Worm (Caenorhabditis elegans) whole organism, L4 larva: ENCODE results near the gene C52G5.2.

Experiments used
- D1046.2 ChIP-seq: fragments of 200-800 bp; sonication (Bioruptor generic); IDR thresholded peaks from 2 replicates; pipeline ENCODE4 v1.3.6; 2022; ENCODE audit warnings: missing genetic modification characterization, missing compliant biosample characterization
- F10B5.3 ChIP-seq: sonication (generic microtip); optimal IDR thresholded peaks from 2 replicates; lab custom pipeline; 2016; ENCODE audit warnings: mild to moderate bottlenecking, missing genetic modification characterization, missing compliant biosample characterization
- F49E8.2 ChIP-seq: sonication (generic microtip); optimal IDR thresholded peaks from 2 replicates; lab custom pipeline; 2016; ENCODE audit warnings: missing compliant biosample characterization, mild to moderate bottlenecking, missing genetic modification characterization, borderline replicate concordance
- R02D3.7 ChIP-seq: fragments of 150-350 bp; sonication (generic microtip); optimal IDR thresholded peaks from 3 replicates; lab custom pipeline; 2014; ENCODE audit warnings: missing biosample characterization, missing genetic modification characterization
- T20F7.1 ChIP-seq: fragments of 200-800 bp; sonication (Bioruptor generic); optimal IDR thresholded peaks from 2 replicates; lab custom pipeline; 2018; ENCODE audit warnings: mild to moderate bottlenecking, missing genetic modification characterization, missing compliant biosample characterization
- T26A8.4 ChIP-seq: fragments of 200-800 bp; sonication (Bioruptor generic); IDR thresholded peaks from 2 replicates; pipeline ENCODE4 v1.3.6; 2022; ENCODE audit warnings: missing genetic modification characterization, missing compliant biosample characterization
- Y5F2A.4 ChIP-seq: fragments of 200-800 bp; sonication (Bioruptor generic); optimal IDR thresholded peaks from 2 replicates; lab custom pipeline; 2018; ENCODE audit warnings: mild to moderate bottlenecking, missing genetic modification characterization, missing compliant biosample characterization
- ZK337.2 ChIP-seq: fragments of 200-800 bp; sonication (Bioruptor generic); IDR thresholded peaks from 2 replicates; pipeline ENCODE4 v1.3.6; 2022; ENCODE audit warnings: missing genetic modification reagents, missing genetic modification characterization, missing compliant biosample characterization
- ZK546.5 ChIP-seq, 2 experiments: sonication (generic microtip); optimal IDR thresholded peaks; 2 replicates each; lab custom pipeline; 2017; ENCODE audit warnings: missing biosample characterization in 2 of 2, missing genetic modification characterization in 2 of 2
- aly-2 ChIP-seq: sonication (generic microtip); optimal IDR thresholded peaks from 2 replicates; lab custom pipeline; 2018; ENCODE audit warnings: missing biosample characterization, missing genetic modification characterization
- arid-1 ChIP-seq: fragments of 200-800 bp; sonication (Bioruptor generic); conservative IDR thresholded peaks from 2 replicates; pipeline ENCODE4 v1.3.6; 2022; ENCODE audit warnings: missing genetic modification reagents, missing genetic modification characterization, missing compliant biosample characterization
- ceh-82 ChIP-seq: sonication (generic microtip); optimal IDR thresholded peaks from 2 replicates; lab custom pipeline; 2017; ENCODE audit warnings: missing biosample characterization, missing genetic modification characterization
- ces-1 ChIP-seq: fragments of 150-350 bp; sonication (generic microtip); optimal IDR thresholded peaks from 4 replicates; lab custom pipeline; 2014; ENCODE audit warnings: missing biosample characterization, missing genetic modification reagents, missing genetic modification characterization
- cey-2 ChIP-seq: sonication (generic microtip); optimal IDR thresholded peaks from 3 replicates; lab custom pipeline; 2017; ENCODE audit warnings: missing genetic modification characterization, mild to moderate bottlenecking, missing compliant biosample characterization, antibody characterized with exemption, borderline replicate concordance; ENCODE audit not compliant: insufficient read depth
- daf-12 ChIP-seq: fragments of 150-350 bp; optimal IDR thresholded peaks from 2 replicates; lab custom pipeline; 2014; ENCODE audit warnings: missing biosample characterization, missing genetic modification reagents, missing genetic modification characterization
- daf-16 ChIP-seq, 3 experiments: sonication (generic microtip); optimal IDR thresholded peaks; 2 replicates each; lab custom pipeline; 2016 to 2017; ENCODE audit warnings: missing genetic modification characterization in 3 of 3, missing genetic modification reagents in 3 of 3, mild to moderate bottlenecking in 2 of 3, missing compliant biosample characterization in 2 of 3, missing biosample characterization in 1 of 3, moderate library complexity in 1 of 3
- daf-19 ChIP-seq: fragments of 200-800 bp; sonication (Bioruptor generic); conservative IDR thresholded peaks from 2 replicates; pipeline ENCODE4 v1.3.6; 2022; ENCODE audit warnings: missing genetic modification characterization, missing compliant biosample characterization
- dmd-6 ChIP-seq: fragments of 200-800 bp; sonication (Bioruptor generic); IDR thresholded peaks from 2 replicates; pipeline ENCODE4 v1.3.6; 2022; ENCODE audit warnings: missing genetic modification reagents, missing genetic modification characterization, missing compliant biosample characterization
- dmd-9 ChIP-seq: fragments of 200-800 bp; sonication (Bioruptor generic); IDR thresholded peaks from 2 replicates; pipeline ENCODE4 v1.3.6; 2022; ENCODE audit warnings: missing genetic modification reagents, missing genetic modification characterization, missing compliant biosample characterization
- dve-1 ChIP-seq: sonication (generic microtip); optimal IDR thresholded peaks from 2 replicates; lab custom pipeline; 2017; ENCODE audit warnings: antibody characterized with exemption, mild to moderate bottlenecking, missing genetic modification characterization, missing compliant biosample characterization; ENCODE audit not compliant: insufficient read depth
- hif-1 ChIP-seq, 2 experiments: sonication (generic microtip); optimal IDR thresholded peaks; 2 replicates each; lab custom pipeline; 2016 to 2017; ENCODE audit warnings: missing compliant biosample characterization in 2 of 2, missing genetic modification characterization in 2 of 2, missing genetic modification reagents in 2 of 2, missing genotype in 2 of 2, mild to moderate bottlenecking in 1 of 2
- hlh-11 ChIP-seq: fragments of 200-800 bp; sonication (Bioruptor generic); optimal IDR thresholded peaks from 2 replicates; lab custom pipeline; 2018; ENCODE audit warnings: mild to moderate bottlenecking, missing genetic modification characterization, missing compliant biosample characterization
- hmg-1.1 ChIP-seq: fragments of 200-800 bp; sonication (Bioruptor generic); IDR thresholded peaks from 2 replicates; pipeline ENCODE4 v1.3.6; 2022; ENCODE audit warnings: missing genetic modification reagents, missing genetic modification characterization, missing compliant biosample characterization
- lim-7 ChIP-seq: fragments of 200-800 bp; sonication (Bioruptor generic); IDR thresholded peaks from 2 replicates; pipeline ENCODE4 v1.3.6; 2022; ENCODE audit warnings: missing genetic modification characterization, missing compliant biosample characterization
- lin-15B ChIP-seq: fragments of 150-350 bp; sonication (generic microtip); optimal IDR thresholded peaks from 3 replicates; lab custom pipeline; 2014; ENCODE audit warnings: missing biosample characterization, missing genetic modification characterization
- lin-38 ChIP-seq: fragments of 200-800 bp; sonication (Bioruptor generic); IDR thresholded peaks from 2 replicates; pipeline ENCODE4 v1.3.6; 2022; ENCODE audit warnings: missing genetic modification reagents, missing genetic modification characterization, missing compliant biosample characterization
- mdl-1 ChIP-seq, 2 experiments: fragments of 150-350 bp in 1 of 2; sonication (generic microtip) in 1 of 2; optimal IDR thresholded peaks; 2 replicates each; lab custom pipeline; 2014 to 2017; ENCODE audit warnings: missing biosample characterization in 2 of 2, missing genetic modification characterization in 2 of 2
- mdt-29 ChIP-seq: fragments of 200-800 bp; sonication (Bioruptor generic); IDR thresholded peaks from 2 replicates; pipeline ENCODE4 v1.3.6; 2022; ENCODE audit warnings: missing genetic modification reagents, missing genetic modification characterization, missing compliant biosample characterization
- mep-1 ChIP-seq: fragments of 150-350 bp; sonication (generic microtip); optimal IDR thresholded peaks from 3 replicates; lab custom pipeline; 2014; ENCODE audit warnings: missing biosample characterization, missing genetic modification characterization
- mes-2 ChIP-seq: sonication (generic microtip); optimal IDR thresholded peaks from 2 replicates; lab custom pipeline; 2016; ENCODE audit warnings: missing genotype, mild to moderate bottlenecking, missing genetic modification characterization, missing compliant biosample characterization; ENCODE audit not compliant: poor library complexity, severe bottlenecking
- nhr-10 ChIP-seq: fragments of 150-350 bp; optimal IDR thresholded peaks from 2 replicates; lab custom pipeline; 2014; ENCODE audit warnings: missing biosample characterization, missing genetic modification characterization
- nhr-111 ChIP-seq: fragments of 200-800 bp; sonication (Bioruptor generic); optimal IDR thresholded peaks from 2 replicates; lab custom pipeline; 2018; ENCODE audit warnings: mild to moderate bottlenecking, missing genetic modification characterization, missing compliant biosample characterization
- nhr-25 ChIP-seq: sonication (generic microtip); optimal IDR thresholded peaks from 2 replicates; lab custom pipeline; 2017; ENCODE audit warnings: missing genetic modification characterization, mild to moderate bottlenecking, missing compliant biosample characterization, antibody characterized with exemption, moderate library complexity, borderline replicate concordance; ENCODE audit not compliant: insufficient read depth
- nhr-48 ChIP-seq: sonication (generic microtip); optimal IDR thresholded peaks from 2 replicates; lab custom pipeline; 2016; ENCODE audit warnings: mild to moderate bottlenecking, missing genetic modification characterization, missing compliant biosample characterization
- nhr-6 ChIP-seq: fragments of 150-350 bp; optimal IDR thresholded peaks from 2 replicates; lab custom pipeline; 2014; ENCODE audit warnings: missing biosample characterization, missing genetic modification characterization
- nhr-76 ChIP-seq: fragments of 150-350 bp; optimal IDR thresholded peaks from 2 replicates; lab custom pipeline; 2014; ENCODE audit warnings: missing biosample characterization, missing genetic modification characterization
- nhr-77 ChIP-seq: fragments of 150-350 bp; optimal IDR thresholded peaks from 2 replicates; lab custom pipeline; 2014; ENCODE audit warnings: missing biosample characterization, missing genetic modification characterization
- pha-4 ChIP-seq, 2 experiments: fragments of 150-350 bp in 1 of 2; fragments of 200-800 bp in 1 of 2; sonication (Bioruptor generic) in 1 of 2; IDR thresholded peaks in 1 of 2; optimal IDR thresholded peaks in 1 of 2; 2 replicates each; pipeline versions ENCODE4 v1.3.6 to Lab custom; 2014 to 2022; ENCODE audit warnings: missing genetic modification characterization in 2 of 2, missing genetic modification reagents in 2 of 2, missing biosample characterization in 1 of 2, missing compliant biosample characterization in 1 of 2
- rbr-2 ChIP-seq: sonication (generic microtip); optimal IDR thresholded peaks from 2 replicates; lab custom pipeline; 2016; ENCODE audit warnings: missing genotype, missing genetic modification characterization, missing compliant biosample characterization
- sdz-12 ChIP-seq: fragments of 200-800 bp; sonication (Bioruptor generic); optimal IDR thresholded peaks from 2 replicates; lab custom pipeline; 2018; ENCODE audit warnings: mild to moderate bottlenecking, missing genetic modification characterization, missing compliant biosample characterization
- set-16 ChIP-seq: fragments of 200-800 bp; sonication (Bioruptor generic); IDR thresholded peaks from 2 replicates; pipeline ENCODE4 v1.3.6; 2022; ENCODE audit warnings: missing genetic modification reagents, missing genetic modification characterization, missing compliant biosample characterization
- snpc-1.2 ChIP-seq: fragments of 200-800 bp; sonication (Bioruptor generic); IDR thresholded peaks from 2 replicates; pipeline ENCODE4 v1.3.6; 2022; ENCODE audit warnings: missing genetic modification reagents, missing genetic modification characterization, missing compliant biosample characterization
- tra-1 ChIP-seq: fragments of 200-800 bp; sonication (Bioruptor generic); IDR thresholded peaks from 2 replicates; pipeline ENCODE4 v1.3.6; 2022; ENCODE audit warnings: missing genetic modification reagents, missing genetic modification characterization, missing compliant biosample characterization
- zfp-2 ChIP-seq: sonication (generic microtip); optimal IDR thresholded peaks from 2 replicates; lab custom pipeline; 2016; ENCODE audit warnings: mild to moderate bottlenecking, missing genetic modification characterization, missing compliant biosample characterization
- zfp-3 ChIP-seq: fragments of 200-800 bp; sonication (Bioruptor generic); conservative IDR thresholded peaks from 2 replicates; pipeline ENCODE4 v1.3.6; 2022; ENCODE audit warnings: missing genetic modification reagents, missing genetic modification characterization, missing compliant biosample characterization

C52G5.2 gene

DNA sequence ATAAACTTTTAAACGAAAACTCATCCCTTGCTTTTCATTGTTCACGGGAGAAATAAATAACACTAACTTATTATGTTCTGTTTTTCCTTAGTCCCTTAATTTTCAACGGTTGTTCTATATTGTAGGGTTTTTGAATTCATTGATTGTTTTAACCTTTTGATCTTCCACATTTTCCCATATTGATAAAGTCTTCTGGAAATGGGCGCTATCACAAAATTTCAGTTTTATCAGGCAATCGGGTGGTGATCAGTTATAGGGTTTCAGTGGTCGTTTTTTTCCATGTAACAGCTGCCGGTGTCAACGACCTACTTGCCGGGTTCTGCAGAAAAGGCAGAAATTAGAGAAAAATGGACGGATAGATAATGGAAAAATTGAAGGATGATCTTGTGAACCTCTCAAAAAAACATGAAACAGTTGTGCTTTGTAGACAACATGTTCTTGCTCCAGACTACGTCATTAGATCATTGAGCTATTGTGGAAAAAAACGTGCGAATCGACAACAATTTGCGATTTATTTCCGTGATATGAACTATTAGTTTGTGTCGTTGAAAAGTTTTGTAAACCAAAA, 26.8 kb downstream of the C52G5.2 start (continued):
- TF ChIP-seq zfp-3 (GFP tag; lab: Robert Waterston, UW) (no peak), daf-16 (GFP tag; optimal IDR thresholded peaks at IDR 0.05; lab: Kevin White, UChicago) (peak in 1 of 2 experiments; percentile 67), daf-16 (tag; optimal IDR thresholded peaks at IDR 0.05; lab: Kevin White, UChicago) (peak; percentile 11), zfp-2 (tag; lab: Kevin White, UChicago) (no peak), ces-1 (GFP tag; lab: Kevin White, UChicago) (no peak), dmd-6 (peak; percentile 22; the same call in 1 of the 2 replicates), nhr-25 (tag; lab: Kevin White, UChicago) (no peak), aly-2 (no peak), Y5F2A.4 (no peak), hmg-1.1 (no peak), mes-2 (tag; lab: Kevin White, UChicago) (peak; percentile 12), arid-1 (GFP tag; lab: Robert Waterston, UW) (no peak), F10B5.3 (no peak), sdz-12 (GFP tag; lab: Kevin White, UChicago) (no peak), D1046.2 (GFP tag; lab: Robert Waterston, UW) (no peak), nhr-48 (no peak), T26A8.4 (GFP tag; lab: Robert Waterston, UW) (no peak), lin-38 (GFP tag; lab: Robert Waterston, UW) (0 out of 2 replicates have a peak, but pooled peaks have one; percentile 10), T20F7.1 (no peak), mdl-1 (tag; optimal IDR thresholded peaks at IDR 0.05; lab: Kevin White, UChicago) (peak in 1 of 2 experiments; percentile 66), lim-7 (GFP tag; lab: Robert Waterston, UW) (no peak), daf-12 (tag; lab: Kevin White, UChicago) (no peak), nhr-111 (GFP tag; lab: Kevin White, UChicago) (no peak), hif-1 (tag; optimal IDR thresholded peaks at IDR 0.05; lab: Kevin White, UChicago) (peak in 1 of 2 experiments; percentile 81)
- TF ChIP-seq, all 104 proteins: peak for 10

DNA sequence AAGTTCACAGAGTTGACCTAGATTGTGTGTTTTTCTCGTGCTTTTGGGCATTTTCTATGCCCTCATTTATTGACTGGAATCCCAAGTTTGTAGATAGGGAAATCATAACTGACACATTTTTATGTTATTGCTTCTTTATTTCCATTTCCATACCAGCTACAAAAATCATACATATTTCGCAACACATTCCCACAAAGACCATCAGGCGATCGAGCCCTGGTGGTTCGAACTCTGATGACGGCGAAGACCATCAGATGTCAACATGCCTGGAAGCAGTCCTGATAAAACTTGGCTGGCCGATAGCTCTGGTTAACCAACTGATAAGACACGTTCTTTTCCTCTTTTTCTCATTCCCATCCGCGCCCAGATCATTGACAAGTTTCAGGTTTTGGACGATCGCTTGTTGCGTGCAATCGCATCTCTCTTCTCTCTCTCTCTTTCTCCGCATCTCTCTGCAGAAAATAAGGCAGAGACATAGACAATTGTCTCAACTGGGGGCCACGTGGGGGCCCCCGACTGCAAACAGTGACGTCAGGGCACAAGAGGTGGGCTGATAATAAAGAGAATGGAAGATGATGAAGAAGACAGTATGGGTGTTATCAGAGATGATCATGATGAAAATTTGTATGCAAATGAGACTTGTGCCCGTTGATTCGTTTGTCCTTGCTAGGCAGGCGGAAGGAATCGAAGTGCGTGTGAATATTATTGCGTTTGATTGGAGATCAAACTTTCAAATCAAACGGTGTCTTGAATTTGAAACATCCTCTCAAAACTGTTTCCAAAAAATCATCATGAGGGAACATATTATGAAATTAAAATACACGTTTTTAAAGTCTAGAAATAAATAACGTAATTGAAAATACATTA, 29.1 kb downstream of the C52G5.2 start:
- TF ChIP-seq rbr-2 (tag; lab: Kevin White, UChicago) (peak; percentile 63), ceh-82 (tag; lab: Kevin White, UChicago) (no peak), ZK337.2 (no peak), R02D3.7 (tag; lab: Kevin White, UChicago) (no peak), nhr-25 (tag; lab: Kevin White, UChicago) (peak; percentile 42), hlh-11 (tag; lab: Kevin White, UChicago) (peak; percentile 100), ZK546.5 (tag; optimal IDR thresholded peaks at IDR 0.05; lab: Kevin White, UChicago) (no peak), mdt-29 (peak; percentile 68), nhr-6 (tag; lab: Kevin White, UChicago) (peak; percentile 20), Y5F2A.4 (no peak), cey-2 (tag; lab: Kevin White, UChicago) (peak; percentile 80), set-16 (GFP tag; lab: Robert Waterston, UW) (peak; percentile 82), mep-1 (peak; percentile 91), dve-1 (peak; percentile 99), nhr-76 (tag; lab: Kevin White, UChicago) (peak; percentile 50), F49E8.2 (tag; lab: Kevin White, UChicago) (no peak), snpc-1.2 (GFP tag; lab: Robert Waterston, UW) (no peak), dmd-9 (GFP tag; lab: Robert Waterston, UW) (no peak), pha-4 (GFP tag; IDR thresholded peaks at IDR 0.05; lab: Robert Waterston, UW) (peak; percentile 92), pha-4 (tag; optimal IDR thresholded peaks at IDR 0.05; lab: Kevin White, UChicago) (no peak), nhr-77 (peak; percentile 92), daf-19 (GFP tag; lab: Robert Waterston, UW) (no peak), lin-38 (GFP tag; lab: Robert Waterston, UW) (peak; percentile 55), hif-1 (tag; optimal IDR thresholded peaks at IDR 0.05; lab: Kevin White, UChicago) (peak; percentile 15 to 87), tra-1 (peak; percentile 100), nhr-10 (tag; lab: Kevin White, UChicago) (peak; percentile 97), lin-15B (tag; lab: Kevin White, UChicago) (no peak)
